Worm (Caenorhabditis elegans): ENCODE measurements around the gene F26D2.13.

- no peak for TF ChIP-seq W03F9.2 (tag; optimal IDR thresholded peaks at IDR 0.05)
- no peak for TF ChIP-seq him-1 (tag; optimal IDR thresholded peaks at IDR 0.05)
- no peak for TF ChIP-seq dao-5 (tag; optimal IDR thresholded peaks at IDR 0.05)
Measured at ce11 chrV:16395131-16395530, 40.3 kb downstream of the F26D2.13 start, which contains the start of gene F13A7.11.

Data from whole organism, L4/young adult.